Worm (Caenorhabditis elegans) whole organism, L2 larva: ENCODE results near the gene T10B9.14.

Experiments used
- nhr-23 ChIP-seq: fragments of 150-350 bp; optimal IDR thresholded peaks from 2 replicates; lab custom pipeline; 2014; ENCODE audit warnings: missing biosample characterization, missing genetic modification reagents, missing genetic modification characterization
- nhr-6 ChIP-seq: fragments of 150-350 bp; optimal IDR thresholded peaks from 2 replicates; lab custom pipeline; 2014; ENCODE audit warnings: missing biosample characterization, missing genetic modification characterization
- sem-4 ChIP-seq: fragments of 150-350 bp; optimal IDR thresholded peaks from 2 replicates; lab custom pipeline; 2014; ENCODE audit warnings: missing biosample characterization, missing genetic modification reagents, missing genetic modification characterization

- no peak for TF ChIP-seq nhr-23 (tag; lab: Kevin White, UChicago)
- no peak for TF ChIP-seq nhr-6 (tag; lab: Kevin White, UChicago)
- TF ChIP-seq sem-4 = no peak
These were observed 17.5 kb downstream of the T10B9.14 start for ce11 chrII:9764696-9765095.
